Worm (Caenorhabditis elegans): Measurements from ENCODE around the gene tos-1.

The tos-1 gene

ce11 chrV:9318046-9318445, 26.0 kb downstream of the tos-1 start, which contains the start of gene kvs-3 (continued):
- TF ChIP-seq nhr-25 (tag; optimal IDR thresholded peaks at IDR 0.05; ENCODE audit: borderline replicate concordance, insufficient read depth) (no peak), unc-130 (GFP tag; optimal IDR thresholded peaks at IDR 0.05) (peak; percentile 22), unc-62 (GFP tag; optimal IDR thresholded peaks at IDR 0.05 in 1 of 2) (peak in 1 of 2 experiments; percentile 84), unc-62 (tag; optimal IDR thresholded peaks at IDR 0.05) (no peak), ctbp-1 (GFP tag; IDR thresholded peaks at IDR 0.05) (peak; percentile 89), madf-5 (GFP tag; IDR thresholded peaks at IDR 0.05) (peak in 1 of 2 experiments; percentile 94; a peak in 2 of 4 replicates), tra-1 (GFP tag; IDR thresholded peaks at IDR 0.05) (peak; percentile 97), Y75B8A.6 (GFP tag; IDR thresholded peaks at IDR 0.05) (peak; percentile 74; the same call in 1 of the 2 replicates), nhr-11 (tag; optimal IDR thresholded peaks at IDR 0.05) (no peak), sdz-12 (GFP tag; optimal IDR thresholded peaks at IDR 0.05) (peak; percentile 44), daf-19 (GFP tag; conservative IDR thresholded peaks at IDR 0.05) (peak; percentile 96), zip-11 (GFP tag; IDR thresholded peaks at IDR 0.05) (peak; percentile 82; the same call in 1 of the 2 replicates), madf-9 (GFP tag; conservative IDR thresholded peaks at IDR 0.05) (peak; percentile 80), lir-3 (tag; optimal IDR thresholded peaks at IDR 0.05) (peak; percentile 69), F10B5.3 (tag; optimal IDR thresholded peaks at IDR 0.05) (peak; percentile 43), cey-2 (tag; optimal IDR thresholded peaks at IDR 0.05; ENCODE audit: borderline replicate concordance, insufficient read depth) (no peak), zfp-3 (GFP tag; conservative IDR thresholded peaks at IDR 0.05) (peak; percentile 76), gei-8 (GFP tag; optimal IDR thresholded peaks at IDR 0.05) (peak; percentile 89), arid-1 (GFP tag; conservative IDR thresholded peaks at IDR 0.05) (peak; percentile 93; the same call in 1 of the 2 replicates), fkh-10 (GFP tag; optimal IDR thresholded peaks at IDR 0.05) (no peak), lin-38 (GFP tag; IDR thresholded peaks at IDR 0.05) (no peak; the same call in none of the 2 replicates), pqm-1 (tag; optimal IDR thresholded peaks at IDR 0.05) (no peak), dmd-8 (GFP tag; IDR thresholded peaks at IDR 0.05) (peak; percentile 99), ceh-82 (tag; optimal IDR thresholded peaks at IDR 0.05) (no peak), mxl-2 (GFP tag; conservative IDR thresholded peaks at IDR 0.05) (peak; percentile 87), dmd-6 (GFP tag; IDR thresholded peaks at IDR 0.05) (peak; percentile 75), Y48G9A.11 (GFP tag; IDR thresholded peaks at IDR 0.05) (peak; percentile 86), ZK337.2 (GFP tag; IDR thresholded peaks at IDR 0.05) (peak; percentile 82), ztf-7 (tag; optimal IDR thresholded peaks at IDR 0.05) (peak; percentile 29), nhr-48 (tag; optimal IDR thresholded peaks at IDR 0.05) (peak; percentile 55), snpc-1.2 (GFP tag; IDR thresholded peaks at IDR 0.05) (no peak), pha-4 (GFP tag; IDR thresholded peaks at IDR 0.05) (peak; percentile 95), pha-4 (tag; optimal IDR thresholded peaks at IDR 0.05) (no peak), skn-1 (tag; optimal IDR thresholded peaks at IDR 0.05) (no peak)

- TF ChIP-seq nhr-11 (tag; optimal IDR thresholded peaks at IDR 0.05) (no peak), ctbp-1 (GFP tag; IDR thresholded peaks at IDR 0.05) (0 out of 2 replicates have a peak, but pooled peaks have one; percentile 41), fkh-10 (GFP tag; optimal IDR thresholded peaks at IDR 0.05) (peak; percentile 65)
These were observed 27.0 kb downstream of the tos-1 start for ce11 chrV:9316970-9317369.

DNA sequence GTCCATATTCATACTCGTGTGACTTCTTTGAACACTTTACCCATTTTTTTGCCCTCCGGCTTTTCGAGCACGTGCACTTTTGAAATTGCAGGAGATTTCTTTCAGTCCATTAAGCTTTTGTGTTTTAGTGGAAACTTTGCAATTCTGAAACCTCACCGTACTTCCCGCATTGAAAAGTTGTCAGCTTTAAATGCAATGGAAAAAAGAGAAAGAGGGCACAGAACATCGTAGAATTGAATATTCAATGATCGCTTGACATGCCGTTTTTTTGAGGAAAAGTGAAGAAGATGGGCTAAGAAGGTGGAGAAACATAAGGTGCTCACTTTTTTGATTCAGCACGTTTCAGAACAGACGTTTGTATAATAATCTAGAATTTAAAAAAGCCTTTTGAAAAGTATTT, 29.6 kb downstream of the tos-1 start:
- peak in 1 of 2 experiments; percentile 96 for TF ChIP-seq unc-62 (GFP tag; optimal IDR thresholded peaks at IDR 0.05 in 1 of 2)
- no peak for TF ChIP-seq unc-62 (tag; optimal IDR thresholded peaks at IDR 0.05)
- TF ChIP-seq fkh-10 (GFP tag; optimal IDR thresholded peaks at IDR 0.05) = no peak

DNA sequence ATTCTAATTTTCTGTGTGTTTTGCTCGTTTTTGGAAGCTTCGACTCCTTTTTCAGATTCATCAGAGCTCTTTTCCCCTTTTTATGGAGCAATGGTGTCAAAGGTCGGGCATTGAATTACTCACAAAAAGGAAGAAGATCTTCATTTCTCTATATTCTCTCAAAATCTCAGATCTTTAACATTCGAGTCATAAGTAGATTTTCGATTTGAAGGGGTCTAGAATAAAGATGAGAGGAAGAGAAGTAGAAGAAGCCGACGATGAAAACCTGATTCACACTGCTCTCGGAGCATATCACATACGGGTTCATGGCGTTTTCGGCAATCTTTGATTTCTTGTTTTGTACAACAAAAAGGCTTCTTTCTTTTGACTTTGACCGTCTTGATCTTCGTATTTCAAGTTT, 31.6 kb downstream of the tos-1 start:
- TF ChIP-seq fkh-10 (GFP tag; optimal IDR thresholded peaks at IDR 0.05) (peak; percentile 65), D1046.2 (GFP tag; IDR thresholded peaks at IDR 0.05) (no peak)

Data from whole organism, L4 larva.